Worm (Caenorhabditis elegans): ENCODE data around the gene exos-2.

exos-2 gene

ce11 chrIV:6464005-6464404 lies 48.7 kb downstream of the exos-2 start, which contains the start of gene acr-25:
Gene acr-25 (plus strand): TSS chrIV:6464305.
- TF ChIP-seq bed-1 (GFP tag; IDR thresholded peaks at IDR 0.05) (no peak), ztf-3 (GFP tag; optimal IDR thresholded peaks at IDR 0.05) (no peak), ceh-100 (GFP tag; IDR thresholded peaks at IDR 0.05) (no peak), cebp-1 (GFP tag; IDR thresholded peaks at IDR 0.05) (no peak), cebp-1 (tag; optimal IDR thresholded peaks at IDR 0.05) (no peak), madf-6 (GFP tag; IDR thresholded peaks at IDR 0.05) (no peak), egrh-3 (GFP tag; IDR thresholded peaks at IDR 0.05) (no peak), Y67H2A.10 (GFP tag; conservative IDR thresholded peaks at IDR 0.05) (no peak), ztf-28 (GFP tag; IDR thresholded peaks at IDR 0.05) (no peak), hlh-26 (GFP tag; conservative IDR thresholded peaks at IDR 0.05) (no peak), B0336.3 (GFP tag; IDR thresholded peaks at IDR 0.05) (no peak), C06A6.2 (GFP tag; conservative IDR thresholded peaks at IDR 0.05) (no peak), nhr-120 (GFP tag; IDR thresholded peaks at IDR 0.05) (no peak), F37B4.10 (GFP tag; IDR thresholded peaks at IDR 0.05) (no peak), ceh-79 (tag; optimal IDR thresholded peaks at IDR 0.05) (no peak), ceh-91 (GFP tag; IDR thresholded peaks at IDR 0.05) (no peak), nfya-1 (tag; optimal IDR thresholded peaks at IDR 0.05; ENCODE audit: borderline replicate concordance, insufficient read depth) (no peak), ets-4 (GFP tag; optimal IDR thresholded peaks at IDR 0.05) (no peak)

Data from whole organism, young adult.